Fruit fly (Drosophila melanogaster) Kc167 (cell line): ENCODE data around the gene CG32373.

Source experiments
- h ChIP-seq: fragments of >200 bp; optimal IDR thresholded peaks from 3 replicates; lab custom pipeline; 2018; ENCODE audit warnings: missing external identifiers
- insv ChIP-seq: fragments of >200 bp; optimal IDR thresholded peaks from 3 replicates; lab custom pipeline; 2018; ENCODE audit warnings: missing external identifiers

DNA sequence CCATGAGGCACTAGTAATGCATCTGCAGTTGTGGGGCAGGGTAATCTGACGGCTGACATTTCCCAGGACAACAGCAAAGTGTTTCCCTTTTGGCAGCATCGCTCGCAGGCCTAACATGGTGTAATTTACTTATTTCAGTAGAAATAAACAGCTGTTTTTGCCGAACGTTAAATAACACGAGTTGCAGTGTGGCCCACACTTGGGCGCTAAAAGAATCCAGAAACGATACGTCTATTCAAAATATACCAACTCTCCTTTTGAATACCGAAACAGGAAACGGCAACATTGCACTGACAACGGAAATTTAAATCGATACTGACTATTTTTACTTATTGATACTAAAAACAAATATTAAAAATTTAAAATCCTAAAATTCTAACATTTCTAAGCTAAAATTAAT is 8.9 kb upstream of the CG32373 start, which contains the start of gene CG7506:
- TF ChIP-seq h (lab: Kevin White, UChicago) (no peak), insv (lab: Kevin White, UChicago) (no peak)
